Fruit fly (Drosophila melanogaster) whole organism, prepupa: ENCODE measurements around the gene t-cup.

ENCODE experiments used
- Blimp-1 ChIP-seq: fragments of 200-800 bp; sonication (Bioruptor generic); optimal IDR thresholded peaks from 3 replicates; lab custom pipeline; 2017; ENCODE audit warnings: missing biosample characterization, missing genetic modification characterization, mild to moderate bottlenecking, moderate library complexity, missing genetic modification reagents
- CG10631 ChIP-seq: fragments of 200-800 bp; sonication (Bioruptor generic); optimal IDR thresholded peaks from 2 replicates; lab custom pipeline; 2016; ENCODE audit warnings: missing biosample characterization, missing genetic modification characterization
- CG10669 ChIP-seq: fragments of 200-800 bp; sonication (Bioruptor generic); optimal IDR thresholded peaks from 3 replicates; lab custom pipeline; 2018; ENCODE audit warnings: missing biosample characterization, mild to moderate bottlenecking, missing genetic modification characterization, moderate library complexity
- CG11294 ChIP-seq: fragments of 200-800 bp; sonication (Bioruptor generic); IDR thresholded peaks from 2 replicates; pipeline ENCODE4 v1.3.6; 2022; ENCODE audit warnings: missing biosample characterization, missing genetic modification characterization
- CG11762 ChIP-seq: fragments of 200-800 bp; sonication (Bioruptor generic); optimal IDR thresholded peaks from 3 replicates; lab custom pipeline; 2016; ENCODE audit warnings: missing biosample characterization, missing genetic modification characterization; ENCODE audit not compliant: insufficient read depth
- CG11902 ChIP-seq: fragments of 200-800 bp; sonication (Bioruptor generic); optimal IDR thresholded peaks from 3 replicates; lab custom pipeline; 2016; ENCODE audit warnings: missing biosample characterization, missing genetic modification characterization
- CG15336 ChIP-seq: fragments of 200-800 bp; sonication (Bioruptor generic); IDR thresholded peaks from 2 replicates; pipeline ENCODE4 v1.3.6; 2022; ENCODE audit warnings: missing biosample characterization, missing genetic modification characterization
- CG16779 ChIP-seq: fragments of 200-800 bp; sonication (Bioruptor generic); optimal IDR thresholded peaks from 3 replicates; lab custom pipeline; 2017; ENCODE audit warnings: missing biosample characterization, mild to moderate bottlenecking, missing genetic modification characterization
- CG31627 ChIP-seq: fragments of 200-800 bp; sonication (Bioruptor generic); optimal IDR thresholded peaks from 3 replicates; lab custom pipeline; 2016; ENCODE audit warnings: missing biosample characterization, missing genetic modification characterization
- CG32006 ChIP-seq: fragments of 200-800 bp; sonication (Bioruptor generic); optimal IDR thresholded peaks from 3 replicates; lab custom pipeline; 2017; ENCODE audit warnings: missing biosample characterization, mild to moderate bottlenecking, missing genetic modification characterization
- CG34406 ChIP-seq: fragments of 200-800 bp; sonication (Bioruptor generic); optimal IDR thresholded peaks from 3 replicates; lab custom pipeline; 2016; ENCODE audit warnings: missing biosample characterization, missing genetic modification characterization
- CG3919 ChIP-seq: fragments of 200-800 bp; sonication (Bioruptor generic); optimal IDR thresholded peaks from 3 replicates; lab custom pipeline; 2016; ENCODE audit warnings: missing biosample characterization, missing genetic modification characterization
- CG4318 ChIP-seq: fragments of 200-800 bp; sonication (Bioruptor generic); optimal IDR thresholded peaks from 3 replicates; lab custom pipeline; 2017; ENCODE audit warnings: missing biosample characterization, mild to moderate bottlenecking, missing genetic modification characterization
- CG6276 ChIP-seq: fragments of 200-800 bp; sonication (Bioruptor generic); optimal IDR thresholded peaks from 2 replicates; lab custom pipeline; 2017; ENCODE audit warnings: missing biosample characterization, mild to moderate bottlenecking, missing genetic modification characterization
- CG6792 ChIP-seq: fragments of 200-800 bp; sonication (Bioruptor generic); optimal IDR thresholded peaks from 3 replicates; lab custom pipeline; 2016; ENCODE audit warnings: missing biosample characterization, missing genetic modification characterization
- CG6808 ChIP-seq: fragments of 200-800 bp; sonication (Bioruptor generic); optimal IDR thresholded peaks from 3 replicates; lab custom pipeline; 2017; ENCODE audit warnings: missing biosample characterization, missing genetic modification characterization, mild to moderate bottlenecking, moderate library complexity, missing genetic modification reagents
- CG8119 ChIP-seq: fragments of 200-800 bp; sonication (Bioruptor generic); IDR thresholded peaks from 3 replicates; pipeline ENCODE4 v1.3.6; 2022; ENCODE audit warnings: missing biosample characterization, missing genetic modification characterization
- CG8319 ChIP-seq: fragments of 200-800 bp; sonication (Bioruptor generic); optimal IDR thresholded peaks from 3 replicates; lab custom pipeline; 2016; ENCODE audit warnings: missing biosample characterization, missing genetic modification characterization
- CG8632 ChIP-seq: fragments of 200-800 bp; sonication (Bioruptor generic); optimal IDR thresholded peaks from 3 replicates; lab custom pipeline; 2016; ENCODE audit warnings: missing biosample characterization, missing genetic modification characterization
- CG9139 ChIP-seq: fragments of 200-800 bp; sonication (Bioruptor generic); optimal IDR thresholded peaks from 3 replicates; lab custom pipeline; 2017; ENCODE audit warnings: missing biosample characterization, mild to moderate bottlenecking, missing genetic modification characterization
- Eip75B ChIP-seq: fragments of 200-800 bp; sonication (Bioruptor generic); optimal IDR thresholded peaks from 3 replicates; lab custom pipeline; 2016; ENCODE audit warnings: missing biosample characterization, missing genetic modification characterization
- Eip78C ChIP-seq: fragments of 200-800 bp; sonication (Bioruptor generic); peaks from one replicate; lab custom pipeline; 2016; ENCODE audit warnings: missing biosample characterization, missing genetic modification characterization
- Eip93F ChIP-seq: fragments of 200-800 bp; sonication (Bioruptor generic); optimal IDR thresholded peaks from 2 replicates; lab custom pipeline; 2016; ENCODE audit warnings: missing biosample characterization, mild to moderate bottlenecking, missing genetic modification characterization
- Ets96B ChIP-seq: fragments of 200-800 bp; optimal IDR thresholded peaks from 2 replicates; lab custom pipeline; 2019; ENCODE audit warnings: missing biosample characterization, mild to moderate bottlenecking, missing genetic modification characterization, moderate library complexity
- Hr39 ChIP-seq: fragments of 200-800 bp; sonication (Bioruptor generic); optimal IDR thresholded peaks from 2 replicates; lab custom pipeline; 2016; ENCODE audit warnings: missing biosample characterization, missing genetic modification characterization
- Hr4 ChIP-seq: fragments of 200-800 bp; sonication (Bioruptor generic); optimal IDR thresholded peaks from 3 replicates; lab custom pipeline; 2016; ENCODE audit warnings: missing biosample characterization, missing genetic modification characterization
- OdsH ChIP-seq: fragments of 200-800 bp; sonication (Bioruptor generic); optimal IDR thresholded peaks from 3 replicates; lab custom pipeline; 2016; ENCODE audit warnings: missing biosample characterization, missing genetic modification characterization
- Smox ChIP-seq: fragments of 200-800 bp; sonication (Bioruptor generic); optimal IDR thresholded peaks from 3 replicates; lab custom pipeline; 2016; ENCODE audit warnings: missing biosample characterization, missing genetic modification characterization
- Sox14 ChIP-seq: fragments of 200-800 bp; sonication (Bioruptor generic); optimal IDR thresholded peaks from 3 replicates; lab custom pipeline; 2016; ENCODE audit warnings: missing biosample characterization, missing genetic modification characterization
- Sox15 ChIP-seq: fragments of 200-800 bp; sonication (Bioruptor generic); optimal IDR thresholded peaks from 3 replicates; lab custom pipeline; 2016; ENCODE audit warnings: missing biosample characterization, missing genetic modification characterization
- achi ChIP-seq: fragments of 200-800 bp; sonication (Bioruptor generic); optimal IDR thresholded peaks from 3 replicates; lab custom pipeline; 2016; ENCODE audit warnings: missing biosample characterization, missing genetic modification characterization
- acj6 ChIP-seq: fragments of 200-800 bp; sonication (Bioruptor generic); optimal IDR thresholded peaks from 3 replicates; lab custom pipeline; 2016; ENCODE audit warnings: missing biosample characterization, missing genetic modification characterization
- fd59A ChIP-seq: fragments of 200-800 bp; sonication (Bioruptor generic); optimal IDR thresholded peaks from 2 replicates; lab custom pipeline; 2017; ENCODE audit warnings: missing biosample characterization, mild to moderate bottlenecking, missing genetic modification characterization, missing genetic modification reagents
- fd85E ChIP-seq: fragments of 200-800 bp; sonication (Bioruptor generic); optimal IDR thresholded peaks from 3 replicates; lab custom pipeline; 2016; ENCODE audit warnings: missing biosample characterization, missing genetic modification characterization
- fkh ChIP-seq: fragments of 200-800 bp; sonication (Bioruptor generic); optimal IDR thresholded peaks from 3 replicates; lab custom pipeline; 2017; ENCODE audit warnings: missing biosample characterization, mild to moderate bottlenecking, missing genetic modification characterization, moderate library complexity
- salr ChIP-seq, 2 experiments: fragments of 200-800 bp; sonication (Bioruptor generic); optimal IDR thresholded peaks; 3 replicates each; lab custom pipeline; 2016 to 2018; ENCODE audit warnings: missing biosample characterization in 2 of 2, missing genetic modification characterization in 2 of 2, mild to moderate bottlenecking in 1 of 2
- spab ChIP-seq: fragments of 200-800 bp; sonication (Bioruptor generic); optimal IDR thresholded peaks from 2 replicates; lab custom pipeline; 2017; ENCODE audit warnings: missing biosample characterization, mild to moderate bottlenecking, missing genetic modification characterization, missing genetic modification reagents
- svp ChIP-seq: fragments of 200-800 bp; sonication (Bioruptor generic); peaks from one replicate; lab custom pipeline; 2016; ENCODE audit warnings: missing biosample characterization, missing genetic modification characterization
- vri ChIP-seq: fragments of 200-800 bp; sonication (Bioruptor generic); optimal IDR thresholded peaks from 3 replicates; lab custom pipeline; 2016; ENCODE audit warnings: missing biosample characterization, mild to moderate bottlenecking, missing genetic modification characterization

The t-cup gene

DNA sequence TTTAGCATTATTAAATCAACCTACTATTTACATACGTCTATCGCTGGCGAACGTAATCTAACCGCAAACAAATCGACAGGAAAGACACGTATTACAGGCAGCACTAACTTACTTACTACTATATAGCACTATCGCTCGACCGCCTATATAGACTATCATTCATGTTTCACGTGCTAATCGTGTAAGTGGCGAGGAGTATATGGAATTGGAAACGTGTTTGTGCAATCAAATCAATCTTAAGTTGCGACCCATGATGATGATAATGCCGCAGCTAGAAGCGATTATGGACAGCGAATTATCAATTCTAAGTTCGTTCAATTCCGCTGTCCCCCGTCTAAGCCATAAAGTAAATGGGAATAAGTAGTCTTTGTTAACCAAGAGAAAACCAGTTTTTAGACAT lies 9.3 kb downstream of the t-cup start:
- no peak for TF ChIP-seq CG10669 (GFP tag; lab: Kevin White, UChicago)
- TF ChIP-seq fd59A (GFP tag; lab: Kevin White, UChicago), result no peak
- TF ChIP-seq, all 60 proteins: peak for 0

- peak; percentile 34 for TF ChIP-seq Eip78C
- TF ChIP-seq fkh (GFP tag; lab: Kevin White, UChicago), result peak; percentile 92
- TF ChIP-seq Sox15 (GFP tag; lab: Kevin White, UChicago), result no peak
- TF ChIP-seq CG34406 (GFP tag; lab: Kevin White, UChicago), result no peak
- no peak for TF ChIP-seq achi (GFP tag; lab: Kevin White, UChicago)
- no peak for TF ChIP-seq CG6808
- TF ChIP-seq CG11902, result no peak
- no peak for TF ChIP-seq fd59A (GFP tag; lab: Kevin White, UChicago)
- no peak for TF ChIP-seq CG8119
- TF ChIP-seq OdsH (GFP tag; lab: Kevin White, UChicago), result no peak
- TF ChIP-seq salr (GFP tag; optimal IDR thresholded peaks at IDR 0.05; lab: Kevin White, UChicago), result no peak
Measured at dm6 chr2L:12487311-12487710, 9.8 kb downstream of the t-cup start.

DNA sequence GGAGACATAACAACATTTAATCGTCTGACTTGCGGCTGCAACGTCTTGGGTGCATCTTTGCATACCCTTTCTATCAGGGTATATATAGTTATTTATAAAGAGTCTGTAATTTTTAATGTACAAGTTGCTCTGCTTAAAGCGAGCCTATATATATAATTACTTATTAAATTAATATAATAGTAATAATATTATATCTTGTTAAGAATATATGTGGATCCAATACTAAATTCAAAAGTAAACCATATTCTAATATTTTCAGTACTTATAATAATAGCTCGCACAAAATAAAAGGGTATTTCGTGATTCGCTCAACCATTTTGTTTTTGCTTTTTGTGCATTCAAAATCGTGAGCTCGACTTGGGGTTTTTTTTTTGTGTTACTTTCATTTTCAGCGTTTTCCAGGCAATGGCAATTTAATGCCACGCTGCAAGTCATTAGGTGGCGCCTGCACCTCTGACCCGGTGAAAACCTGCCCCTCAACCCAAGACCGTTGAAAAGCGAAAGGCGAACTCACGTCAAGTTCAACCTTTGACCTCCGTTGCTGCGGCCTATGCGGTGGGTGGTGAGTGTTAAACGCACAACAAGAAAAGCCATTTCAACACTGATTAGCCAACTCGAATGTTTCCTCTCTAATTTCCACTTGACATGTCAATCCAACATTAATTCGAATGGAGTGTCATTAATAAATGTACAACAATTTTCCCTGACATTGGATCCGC lies 11.1 kb downstream of the t-cup start:
- TF ChIP-seq CG34406 (GFP tag; lab: Kevin White, UChicago) (peak; percentile 12), Sox14 (GFP tag; lab: Kevin White, UChicago) (no peak), CG4318 (GFP tag; lab: Kevin White, UChicago) (peak; percentile 21), CG8632 (GFP tag; lab: Kevin White, UChicago) (peak; percentile 31), CG15336 (GFP tag; lab: Robert Waterston, UW) (peak; percentile 60), CG16779 (tag; lab: Kevin White, UChicago) (no peak), acj6 (no peak), CG32006 (GFP tag; lab: Kevin White, UChicago) (peak; percentile 65), CG11762 (GFP tag; lab: Kevin White, UChicago) (no peak), CG31627 (GFP tag; lab: Kevin White, UChicago) (no peak), fd59A (GFP tag; lab: Kevin White, UChicago) (no peak), CG6276 (peak; percentile 44), CG8119 (peak; percentile 64; the same call in 2 of the 3 replicates), Eip78C (peak; percentile 50), CG3919 (no peak), OdsH (GFP tag; lab: Kevin White, UChicago) (peak; percentile 6), CG9139 (GFP tag; lab: Kevin White, UChicago) (no peak), CG11294 (GFP tag; lab: Robert Waterston, UW) (no peak), spab (GFP tag; lab: Kevin White, UChicago) (no peak), fd85E (GFP tag; lab: Kevin White, UChicago) (no peak), achi (GFP tag; lab: Kevin White, UChicago) (peak; percentile 16), Hr4 (peak; percentile 5), svp (GFP tag; lab: Kevin White, UChicago) (no peak), Blimp-1 (no peak)

DNA sequence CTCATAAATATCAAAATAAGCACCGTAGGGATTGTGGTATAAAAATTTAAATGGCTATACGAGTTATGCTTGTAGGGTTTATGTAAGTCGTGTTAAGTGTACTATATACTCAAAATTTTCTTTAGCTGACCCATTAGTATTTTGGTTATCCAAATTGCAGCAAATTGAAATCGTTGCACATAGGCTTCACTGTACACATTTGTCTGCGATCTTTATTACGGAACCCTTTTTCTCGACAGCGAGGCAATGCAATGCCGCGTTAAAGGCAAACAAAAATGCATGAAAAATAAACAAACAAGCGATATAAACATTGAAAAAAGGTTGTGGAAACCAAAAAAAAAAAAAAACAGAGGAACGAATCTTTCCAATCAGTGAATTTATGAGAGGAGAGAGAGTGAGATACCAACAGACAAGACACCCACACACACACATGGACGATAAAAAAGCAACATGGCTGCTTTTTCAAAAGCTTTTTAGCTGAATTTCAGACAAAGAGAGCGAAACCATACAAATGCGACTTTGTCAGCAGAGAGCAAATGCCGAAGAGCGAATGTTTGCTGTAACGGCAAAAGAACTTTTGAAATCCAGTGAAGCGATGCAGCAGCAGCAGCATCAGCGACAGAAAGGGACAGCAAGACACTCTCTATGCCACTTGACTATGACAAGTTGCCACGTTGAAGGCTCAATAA lies 13.1 kb downstream of the t-cup start:
- TF ChIP-seq fd59A (GFP tag; lab: Kevin White, UChicago) (peak; percentile 95), Eip78C (peak; percentile 99), CG8319 (GFP tag; lab: Kevin White, UChicago) (peak; percentile 96), CG11902 (peak; percentile 95), CG10669 (GFP tag; lab: Kevin White, UChicago) (peak; percentile 96), CG6808 (peak; percentile 95), CG8119 (peak; percentile 96), Hr39 (peak; percentile 99), CG9139 (GFP tag; lab: Kevin White, UChicago) (peak; percentile 94), fkh (GFP tag; lab: Kevin White, UChicago) (peak; percentile 79), Smox (peak; percentile 97), CG31627 (GFP tag; lab: Kevin White, UChicago) (peak; percentile 98), Sox15 (GFP tag; lab: Kevin White, UChicago) (peak; percentile 96), acj6 (peak; percentile 97), CG6792 (GFP tag; lab: Kevin White, UChicago) (peak; percentile 96), vri (peak; percentile 94), spab (GFP tag; lab: Kevin White, UChicago) (peak; percentile 95), Blimp-1 (peak; percentile 87), CG10631 (GFP tag; lab: Kevin White, UChicago) (peak; percentile 96), CG15336 (GFP tag; lab: Robert Waterston, UW) (peak; percentile 96), CG4318 (GFP tag; lab: Kevin White, UChicago) (peak; percentile 93), CG34406 (GFP tag; lab: Kevin White, UChicago) (peak; percentile 97), Eip75B (GFP tag; lab: Kevin White, UChicago) (peak; percentile 94), CG16779 (tag; lab: Kevin White, UChicago) (peak; percentile 79), Ets96B (peak; percentile 96), Eip93F (peak; percentile 82), fd85E (GFP tag; lab: Kevin White, UChicago) (peak; percentile 92)
